Worm (Caenorhabditis elegans) whole organism, L1 larva: ENCODE results near the gene C16C10.8.

Experiments
- ceh-88 ChIP-seq: fragments of 200-800 bp; sonication (Bioruptor generic); IDR thresholded peaks from 2 replicates; pipeline ENCODE4 v1.3.6; 2022; ENCODE audit warnings: missing genetic modification characterization, missing compliant biosample characterization
- dpl-1 ChIP-seq, 3 experiments: fragments of 150-350 bp in 2 of 3; sonication (generic microtip) in 1 of 3; optimal IDR thresholded peaks; 2 replicates each; lab custom pipeline; 2014 to 2017; ENCODE audit warnings: missing biosample characterization in 3 of 3, missing genetic modification characterization in 3 of 3, missing genetic modification reagents in 3 of 3
- egl-27 ChIP-seq, 2 experiments: fragments of 150-350 bp in 1 of 2; sonication (generic microtip); optimal IDR thresholded peaks; 3 replicates each; lab custom pipeline; 2017 to 2018; ENCODE audit warnings: missing biosample characterization in 2 of 2, missing genetic modification characterization in 2 of 2, missing genetic modification reagents in 2 of 2
- fos-1 ChIP-seq: fragments of 150-350 bp; optimal IDR thresholded peaks from 2 replicates; lab custom pipeline; 2014; ENCODE audit warnings: missing biosample characterization, missing genetic modification characterization
- lin-14 ChIP-seq: fragments of 200-800 bp; sonication (Bioruptor generic); optimal IDR thresholded peaks from 2 replicates; lab custom pipeline; 2018; ENCODE audit warnings: mild to moderate bottlenecking, missing genetic modification characterization, moderate library complexity, missing compliant biosample characterization
- nhr-12 ChIP-seq: sonication (generic microtip); optimal IDR thresholded peaks from 2 replicates; lab custom pipeline; 2017; ENCODE audit warnings: missing biosample characterization, missing genetic modification characterization
- nhr-77 ChIP-seq: fragments of 150-350 bp; optimal IDR thresholded peaks from 2 replicates; lab custom pipeline; 2014; ENCODE audit warnings: missing biosample characterization, missing genetic modification characterization
- snpc-4 ChIP-seq: fragments of 150-350 bp; optimal IDR thresholded peaks from 2 replicates; lab custom pipeline; 2014; ENCODE audit warnings: missing biosample characterization, missing genetic modification characterization
- zag-1 ChIP-seq: fragments of 150-350 bp; optimal IDR thresholded peaks from 2 replicates; lab custom pipeline; 2014; ENCODE audit warnings: missing biosample characterization, missing genetic modification characterization
- ztf-4 ChIP-seq: fragments of 150-350 bp; optimal IDR thresholded peaks from 2 replicates; lab custom pipeline; 2014; ENCODE audit warnings: missing biosample characterization, missing genetic modification characterization

ce11 chrIII:4181338-4181737, 17.4 kb upstream of the C16C10.8 start, which contains the start of gene C16C10.1:
- TF ChIP-seq snpc-4 (tag; lab: Kevin White, UChicago) (no peak), nhr-77 (tag; lab: Kevin White, UChicago) (no peak), zag-1 (tag; lab: Kevin White, UChicago) (no peak), ztf-4 (tag; lab: Kevin White, UChicago) (no peak), nhr-12 (tag; lab: Kevin White, UChicago) (no peak), fos-1 (tag; lab: Kevin White, UChicago) (no peak), ceh-88 (no peak), lin-14 (no peak), egl-27 (tag; optimal IDR thresholded peaks at IDR 0.05; lab: Kevin White, UChicago) (no peak), dpl-1 (GFP tag; optimal IDR thresholded peaks at IDR 0.05; lab: Kevin White, UChicago) (no peak)
